Worm (Caenorhabditis elegans): ENCODE measurements around the gene Y57G11C.14.
A peak's percentile ranks its signal among the peaks of the same experiment; 100 is the strongest.
"Not testable (repeated sequence)": the region's sequence is repeated elsewhere in the genome, so short reads cannot be mapped to it uniquely, and the experiment has no call there.

Gene Y57G11C.14

DNA sequence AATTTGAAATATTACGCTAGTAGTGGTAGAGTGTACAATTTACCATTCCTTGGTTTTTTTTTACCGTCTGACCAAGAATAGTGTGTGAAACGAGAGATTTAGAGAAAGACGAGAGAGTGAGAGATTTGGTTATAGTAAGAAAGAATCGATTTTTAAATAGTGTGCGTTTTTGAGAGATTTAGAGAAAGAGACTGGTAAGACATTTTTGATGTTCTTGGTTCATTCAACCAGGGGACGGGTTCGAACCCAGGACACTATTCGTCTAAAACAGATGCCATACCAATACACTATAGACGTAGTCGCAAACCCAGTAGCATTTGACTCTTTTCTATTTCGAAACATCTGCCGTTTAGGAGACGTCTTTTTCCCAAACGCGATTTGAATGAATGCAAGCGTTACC is 39.0 kb downstream of the Y57G11C.14 start:
- TF ChIP-seq fos-1 (tag; optimal IDR thresholded peaks at IDR 0.05): peak; percentile 69
- TF ChIP-seq ZK546.5 (tag; optimal IDR thresholded peaks at IDR 0.05): no peak
- peak; percentile 23 for TF ChIP-seq pha-4 (tag; optimal IDR thresholded peaks at IDR 0.05)
- TF ChIP-seq ama-1 (optimal IDR thresholded peaks at IDR 0.05): peak; percentile 13
- TF ChIP-seq nfya-1 (tag; optimal IDR thresholded peaks at IDR 0.05; ENCODE audit: insufficient read depth): peak; percentile 76
- peak; percentile 36 for TF ChIP-seq jun-1 (tag; optimal IDR thresholded peaks at IDR 0.05)
- TF ChIP-seq skn-1 (tag; optimal IDR thresholded peaks at IDR 0.05): peak; percentile 30
- TF ChIP-seq nhr-25 (tag; optimal IDR thresholded peaks at IDR 0.05): peak; percentile 87
- peak; percentile 85 for TF ChIP-seq lin-39 (tag; optimal IDR thresholded peaks at IDR 0.05)
- peak; percentile 94 for TF ChIP-seq nhr-43 (tag; optimal IDR thresholded peaks at IDR 0.05; ENCODE audit: poor library complexity, severe bottlenecking)
- peak; percentile 76 for TF ChIP-seq ceh-82 (tag; optimal IDR thresholded peaks at IDR 0.05)
- TF ChIP-seq nhr-77 (tag; optimal IDR thresholded peaks at IDR 0.05): peak; percentile 12
- TF ChIP-seq unc-62 (GFP tag; optimal IDR thresholded peaks at IDR 0.05): peak; percentile 59
- peak; percentile 43 for TF ChIP-seq aly-2 (tag; optimal IDR thresholded peaks at IDR 0.05)
- TF ChIP-seq lsy-12 (tag; optimal IDR thresholded peaks at IDR 0.05): no peak
- no peak for TF ChIP-seq fkh-10 (GFP tag; optimal IDR thresholded peaks at IDR 0.05)
- TF ChIP-seq lin-15B (tag; optimal IDR thresholded peaks at IDR 0.05): peak; percentile 53
- TF ChIP-seq nhr-23 (tag; optimal IDR thresholded peaks at IDR 0.05): peak; percentile 81
- TF ChIP-seq tbx-2 (tag; optimal IDR thresholded peaks at IDR 0.05): peak; percentile 89
- TF ChIP-seq snpc-4 (tag; optimal IDR thresholded peaks at IDR 0.05): peak; percentile 73
- peak; percentile 5 for TF ChIP-seq zag-1 (tag; optimal IDR thresholded peaks at IDR 0.05)
- TF ChIP-seq nhr-67 (tag; optimal IDR thresholded peaks at IDR 0.05): peak; percentile 14
- no peak for TF ChIP-seq elt-3 (tag; optimal IDR thresholded peaks at IDR 0.05)
- no peak for TF ChIP-seq eor-1 (tag; optimal IDR thresholded peaks at IDR 0.05)
- peak; percentile 48 for TF ChIP-seq egl-5 (tag; optimal IDR thresholded peaks at IDR 0.05)
- peak; percentile 64 for TF ChIP-seq egl-27 (tag; optimal IDR thresholded peaks at IDR 0.05)
- no peak for TF ChIP-seq nhr-12 (tag; optimal IDR thresholded peaks at IDR 0.05)
- TF ChIP-seq elt-1 (tag; optimal IDR thresholded peaks at IDR 0.05): no peak
- TF ChIP-seq hmg-11 (tag; optimal IDR thresholded peaks at IDR 0.05): peak; percentile 96
- no peak for TF ChIP-seq daf-12 (tag; optimal IDR thresholded peaks at IDR 0.05)
- peak; percentile 31 for TF ChIP-seq elt-2 (tag; optimal IDR thresholded peaks at IDR 0.05)
- no peak for TF ChIP-seq nhr-237 (tag; optimal IDR thresholded peaks at IDR 0.05)
- TF ChIP-seq sea-2 (GFP tag; optimal IDR thresholded peaks at IDR 0.05): no peak
- peak; percentile 91 for TF ChIP-seq ceh-28 (tag; optimal IDR thresholded peaks at IDR 0.05)
- peak; percentile 68 for TF ChIP-seq R02D3.7 (tag; optimal IDR thresholded peaks at IDR 0.05)
- TF ChIP-seq unc-39 (tag; optimal IDR thresholded peaks at IDR 0.05): no peak
- TF ChIP-seq mdl-1 (tag; optimal IDR thresholded peaks at IDR 0.05): no peak
- TF ChIP-seq nhr-11 (tag; optimal IDR thresholded peaks at IDR 0.05): no peak

DNA sequence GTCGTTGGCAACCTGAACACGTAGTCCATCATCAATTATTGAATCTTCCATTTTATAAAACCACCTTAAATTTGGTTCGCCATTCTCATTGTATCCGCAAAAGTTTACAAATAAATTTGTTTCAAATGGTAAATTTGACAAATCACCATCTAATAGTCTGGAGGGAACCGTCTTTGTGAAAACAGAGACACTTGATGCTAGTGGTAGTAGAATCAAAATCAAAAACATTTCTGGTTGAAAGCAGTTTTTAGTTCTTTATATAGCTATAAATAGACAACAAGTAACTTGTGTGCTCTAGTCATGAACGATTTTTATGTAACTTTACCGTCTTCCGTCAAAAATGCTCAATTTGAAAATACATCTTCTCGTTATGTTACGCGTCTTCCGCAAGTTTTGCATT is 44.0 kb downstream of the Y57G11C.14 start, which contains the start of gene Y57G11C.20:
TSS of gene Y57G11C.20 (plus strand) at position 301 of the 400 bp plus-strand sequence.
- TF ChIP-seq egl-5 (tag; optimal IDR thresholded peaks at IDR 0.05); ama-1 (optimal IDR thresholded peaks at IDR 0.05); ceh-28 (tag; optimal IDR thresholded peaks at IDR 0.05): not testable (repeated sequence)

Data from whole organism, L3 larva.